Worm (Caenorhabditis elegans): ENCODE data around the gene F11E6.9.

ce11 chrIV:17427423-17427822, 47.7 kb downstream of the F11E6.9 start, which contains the start of gene C06A12.3:
- no peak for TF ChIP-seq ceh-6 (GFP tag; optimal IDR thresholded peaks at IDR 0.05)
- no peak for TF ChIP-seq pha-2 (tag; optimal IDR thresholded peaks at IDR 0.05)
- TF ChIP-seq tbx-2 (tag; optimal IDR thresholded peaks at IDR 0.05): no peak
- TF ChIP-seq elt-4 (tag; optimal IDR thresholded peaks at IDR 0.05): no peak
- TF ChIP-seq ceh-14 (tag; optimal IDR thresholded peaks at IDR 0.05): no peak
- TF ChIP-seq sox-2 (GFP tag; IDR thresholded peaks at IDR 0.05): no peak
- TF ChIP-seq lim-6 (tag; optimal IDR thresholded peaks at IDR 0.05): no peak
- no peak for TF ChIP-seq ceh-9 (tag; optimal IDR thresholded peaks at IDR 0.05)
- no peak for TF ChIP-seq sdc-2 (tag; optimal IDR thresholded peaks at IDR 0.05)
- TF ChIP-seq che-1 (tag; optimal IDR thresholded peaks at IDR 0.05): no peak
- no peak for TF ChIP-seq lin-11 (tag; optimal IDR thresholded peaks at IDR 0.05)
